Worm (Caenorhabditis elegans): ENCODE results near the gene ints-13.

The ints-13 gene

DNA sequence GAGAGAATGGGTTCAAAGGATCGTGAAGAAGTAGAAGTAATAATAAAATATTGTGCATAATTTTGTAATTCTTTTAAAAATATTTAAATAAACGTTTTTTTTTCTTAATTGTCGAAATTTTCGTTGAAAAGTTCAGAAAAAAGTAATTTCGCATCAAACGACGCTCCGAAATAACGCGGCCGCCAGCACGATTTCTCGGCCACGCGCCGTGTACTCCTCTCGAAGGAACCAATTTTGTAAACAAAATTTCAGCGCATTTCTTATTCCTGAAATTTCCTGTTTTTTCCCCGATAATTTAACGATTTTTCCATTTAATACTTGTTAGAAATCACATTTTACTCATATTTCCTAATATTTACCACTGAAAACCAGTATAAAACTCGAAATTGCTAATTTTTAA lies 45.2 kb downstream of the ints-13 start, which contains the start of gene Y38C1AA.12:
Gene Y38C1AA.12, plus strand, starts transcription at position 211 of the 400 bp plus-strand sequence.
- TF ChIP-seq unc-30 (tag; optimal IDR thresholded peaks at IDR 0.05) (no peak), fos-1 (tag; optimal IDR thresholded peaks at IDR 0.05) (peak; percentile 33), efl-3 (GFP tag; optimal IDR thresholded peaks at IDR 0.05) (no peak), egl-27 (tag; optimal IDR thresholded peaks at IDR 0.05) (no peak), nhr-77 (tag; optimal IDR thresholded peaks at IDR 0.05) (peak; percentile 50), mep-1 (tag; optimal IDR thresholded peaks at IDR 0.05) (peak; percentile 89), xbp-1 (tag; optimal IDR thresholded peaks at IDR 0.05) (peak; percentile 90), blmp-1 (tag; optimal IDR thresholded peaks at IDR 0.05) (peak; percentile 50), hlh-4 (tag; optimal IDR thresholded peaks at IDR 0.05) (peak; percentile 77), pag-3 (tag; optimal IDR thresholded peaks at IDR 0.05; ENCODE audit: borderline replicate concordance, insufficient read depth) (no peak), sox-4 (tag; optimal IDR thresholded peaks at IDR 0.05) (peak; percentile 90), ztf-4 (tag; optimal IDR thresholded peaks at IDR 0.05) (peak; percentile 13), lir-3 (tag; optimal IDR thresholded peaks at IDR 0.05; ENCODE audit: poor library complexity) (peak; percentile 97), mef-2 (tag; optimal IDR thresholded peaks at IDR 0.05) (no peak), fkh-4 (tag; optimal IDR thresholded peaks at IDR 0.05; ENCODE audit: borderline replicate concordance) (peak; percentile 96), zip-4 (GFP tag; optimal IDR thresholded peaks at IDR 0.05) (peak; percentile 70), nhr-90 (tag; optimal IDR thresholded peaks at IDR 0.05; ENCODE audit: poor library complexity) (peak; percentile 95), nhr-20 (tag; optimal IDR thresholded peaks at IDR 0.05) (peak; percentile 92), dsc-1 (tag; optimal IDR thresholded peaks at IDR 0.05) (peak; percentile 93), zag-1 (tag; optimal IDR thresholded peaks at IDR 0.05) (no peak), nhr-19 (GFP tag; conservative IDR thresholded peaks at IDR 0.05) (peak; percentile 87), dpl-1 (GFP tag; optimal IDR thresholded peaks at IDR 0.05) (peak; percentile 59 to 79 (median 73)), efl-1 (optimal IDR thresholded peaks at IDR 0.05) (peak; percentile 77 to 78), efl-1 (GFP tag; optimal IDR thresholded peaks at IDR 0.05 in 1 of 2) (peak; percentile 77 to 97), ceh-8 (GFP tag; optimal IDR thresholded peaks at IDR 0.05) (peak; percentile 54), egl-13 (tag; optimal IDR thresholded peaks at IDR 0.05) (peak; percentile 95), lin-13 (GFP tag; optimal IDR thresholded peaks at IDR 0.05) (peak; percentile 84), irx-1 (tag; optimal IDR thresholded peaks at IDR 0.05) (peak; percentile 97), ceh-82 (tag; optimal IDR thresholded peaks at IDR 0.05) (peak; percentile 78 to 88 (median 79)), lin-14 (GFP tag; optimal IDR thresholded peaks at IDR 0.05) (no peak), nhr-237 (tag; optimal IDR thresholded peaks at IDR 0.05) (peak; percentile 33), tbx-2 (tag; optimal IDR thresholded peaks at IDR 0.05) (peak; percentile 92), unc-130 (tag; optimal IDR thresholded peaks at IDR 0.05) (peak; percentile 62), fkh-8 (tag; optimal IDR thresholded peaks at IDR 0.05) (peak; percentile 93), rnt-1 (tag; optimal IDR thresholded peaks at IDR 0.05) (peak; percentile 99), vab-15 (tag; optimal IDR thresholded peaks at IDR 0.05) (peak; percentile 79), isw-1 (GFP tag; IDR thresholded peaks at IDR 0.05) (peak; percentile 79), ces-1 (GFP tag; optimal IDR thresholded peaks at IDR 0.05) (no peak), ceh-63 (GFP tag; optimal IDR thresholded peaks at IDR 0.05) (no peak), unc-98 (GFP tag; IDR thresholded peaks at IDR 0.05) (peak; percentile 82), Y116A8C.19 (tag; optimal IDR thresholded peaks at IDR 0.05; ENCODE audit: borderline replicate concordance) (peak; percentile 83), snpc-4 (tag; optimal IDR thresholded peaks at IDR 0.05) (peak; percentile 60), skn-1 (tag; optimal IDR thresholded peaks at IDR 0.05) (peak; percentile 78), ceh-88 (GFP tag; IDR thresholded peaks at IDR 0.05) (peak; percentile 75), nhr-12 (tag; optimal IDR thresholded peaks at IDR 0.05) (no peak), jun-1 (tag; optimal IDR thresholded peaks at IDR 0.05) (peak; percentile 46), grh-1 (GFP tag; IDR thresholded peaks at IDR 0.05) (peak; percentile 58), unc-62 (GFP tag; optimal IDR thresholded peaks at IDR 0.05) (no peak), lin-39 (tag; optimal IDR thresholded peaks at IDR 0.05) (peak; percentile 73), hpl-2 (GFP tag; optimal IDR thresholded peaks at IDR 0.05) (no peak), mab-9 (GFP tag; IDR thresholded peaks at IDR 0.05) (peak; percentile 71; the same call in 1 of the 2 replicates), nhr-11 (tag; optimal IDR thresholded peaks at IDR 0.05) (peak; percentile 27), mdl-1 (tag; optimal IDR thresholded peaks at IDR 0.05) (peak in 1 of 2 experiments; percentile 56)
